Worm (Caenorhabditis elegans) whole organism, mixed stage, embryonic: ENCODE measurements around the gene F35G2.1.

Source experiments
- bed-3 ChIP-seq: fragments of 200-800 bp; sonication (Bioruptor generic); optimal IDR thresholded peaks from 3 replicates; lab custom pipeline; 2018; ENCODE audit warnings: mild to moderate bottlenecking, missing genetic modification characterization, moderate library complexity, missing compliant biosample characterization
- blmp-1 ChIP-seq: fragments of 150-350 bp; optimal IDR thresholded peaks from 2 replicates; lab custom pipeline; 2014; ENCODE audit warnings: missing biosample characterization, missing genetic modification characterization
- ceh-39 ChIP-seq: fragments of 150-350 bp; optimal IDR thresholded peaks from 2 replicates; lab custom pipeline; 2014; ENCODE audit warnings: missing biosample characterization, missing genetic modification characterization
- ceh-43 ChIP-seq: fragments of 200-800 bp; sonication (Bioruptor generic); optimal IDR thresholded peaks from 2 replicates; lab custom pipeline; 2018; ENCODE audit warnings: mild to moderate bottlenecking, missing genetic modification characterization, moderate library complexity, missing compliant biosample characterization
- ceh-83 ChIP-seq: fragments of 200-800 bp; sonication (Bioruptor generic); optimal IDR thresholded peaks from 2 replicates; lab custom pipeline; 2018; ENCODE audit warnings: mild to moderate bottlenecking, missing genetic modification characterization, missing compliant biosample characterization
- ces-1 ChIP-seq: fragments of 150-350 bp; optimal IDR thresholded peaks from 2 replicates; lab custom pipeline; 2014; ENCODE audit warnings: missing biosample characterization, missing genetic modification reagents, missing genetic modification characterization
- cnd-1 ChIP-seq: fragments of 200-800 bp; sonication (Bioruptor generic); optimal IDR thresholded peaks from 2 replicates; lab custom pipeline; 2018; ENCODE audit warnings: mild to moderate bottlenecking, missing genetic modification characterization, missing compliant biosample characterization
- elt-1 ChIP-seq: sonication (generic microtip); optimal IDR thresholded peaks from 2 replicates; lab custom pipeline; 2017; ENCODE audit warnings: missing genetic modification characterization, mild to moderate bottlenecking, missing compliant biosample characterization, antibody characterized with exemption, moderate library complexity, borderline replicate concordance; ENCODE audit not compliant: insufficient read depth
- ham-2 ChIP-seq: fragments of 200-800 bp; sonication (Bioruptor generic); optimal IDR thresholded peaks from 2 replicates; lab custom pipeline; 2018; ENCODE audit warnings: mild to moderate bottlenecking, missing genetic modification characterization, missing compliant biosample characterization
- hlh-1 ChIP-seq: fragments of 150-350 bp; optimal IDR thresholded peaks from 2 replicates; lab custom pipeline; 2014; ENCODE audit warnings: missing biosample characterization, missing genetic modification reagents, missing genetic modification characterization
- lin-13 ChIP-seq: fragments of 150-350 bp; optimal IDR thresholded peaks from 2 replicates; lab custom pipeline; 2014; ENCODE audit warnings: missing biosample characterization, missing genetic modification characterization
- lsy-2 ChIP-seq: fragments of 150-350 bp; optimal IDR thresholded peaks from 2 replicates; lab custom pipeline; 2014; ENCODE audit warnings: missing biosample characterization, missing genetic modification characterization
- mab-5 ChIP-seq: fragments of 150-350 bp; optimal IDR thresholded peaks from 2 replicates; lab custom pipeline; 2014; ENCODE audit warnings: missing biosample characterization, missing genetic modification characterization
- mep-1 ChIP-seq: fragments of 150-350 bp; optimal IDR thresholded peaks from 2 replicates; lab custom pipeline; 2017; ENCODE audit warnings: missing biosample characterization, missing genetic modification reagents, missing genetic modification characterization, inconsistent platforms
- mls-2 ChIP-seq: sonication (generic microtip); optimal IDR thresholded peaks from 2 replicates; lab custom pipeline; 2016; ENCODE audit warnings: mild to moderate bottlenecking, missing genetic modification characterization, moderate library complexity, missing compliant biosample characterization
- nhr-12 ChIP-seq: fragments of 150-350 bp; optimal IDR thresholded peaks from 2 replicates; lab custom pipeline; 2014; ENCODE audit warnings: missing biosample characterization, missing genetic modification characterization
- nhr-2 ChIP-seq: fragments of 150-350 bp; optimal IDR thresholded peaks from 2 replicates; lab custom pipeline; 2014; ENCODE audit warnings: missing biosample characterization, missing genetic modification characterization
- nhr-28 ChIP-seq: fragments of 150-350 bp; optimal IDR thresholded peaks from 2 replicates; lab custom pipeline; 2014; ENCODE audit warnings: missing biosample characterization, missing genetic modification characterization
- nhr-76 ChIP-seq: sonication (generic microtip); optimal IDR thresholded peaks from 2 replicates; lab custom pipeline; 2017; ENCODE audit warnings: missing biosample characterization, missing genetic modification characterization
- pha-4 ChIP-seq: fragments of 150-350 bp; optimal IDR thresholded peaks from 2 replicates; lab custom pipeline; 2018; ENCODE audit warnings: missing biosample characterization, missing genetic modification reagents, missing genetic modification characterization
- snpc-4 ChIP-seq: fragments of 150-350 bp; optimal IDR thresholded peaks from 2 replicates; lab custom pipeline; 2014; ENCODE audit warnings: missing biosample characterization, missing genetic modification characterization
- sptf-1 ChIP-seq: sonication (generic microtip); optimal IDR thresholded peaks from 2 replicates; lab custom pipeline; 2017; ENCODE audit warnings: mild to moderate bottlenecking, missing genetic modification characterization, moderate library complexity, missing compliant biosample characterization
- tbx-8 ChIP-seq: fragments of 200-800 bp; sonication (Bioruptor generic); optimal IDR thresholded peaks from 2 replicates; lab custom pipeline; 2018; ENCODE audit warnings: mild to moderate bottlenecking, missing genetic modification characterization, moderate library complexity, missing compliant biosample characterization
- unc-120 ChIP-seq: sonication (generic microtip); optimal IDR thresholded peaks from 2 replicates; lab custom pipeline; 2017; ENCODE audit warnings: missing genetic modification characterization, missing compliant biosample characterization; ENCODE audit not compliant: poor library complexity, severe bottlenecking
- unc-62 ChIP-seq: fragments of 150-350 bp; optimal IDR thresholded peaks from 2 replicates; lab custom pipeline; 2014; ENCODE audit warnings: missing biosample characterization, missing genetic modification reagents, missing genetic modification characterization
- zip-8 ChIP-seq: fragments of 150-350 bp; optimal IDR thresholded peaks from 2 replicates; lab custom pipeline; 2014; ENCODE audit warnings: missing biosample characterization, missing genetic modification characterization

The F35G2.1 gene

DNA sequence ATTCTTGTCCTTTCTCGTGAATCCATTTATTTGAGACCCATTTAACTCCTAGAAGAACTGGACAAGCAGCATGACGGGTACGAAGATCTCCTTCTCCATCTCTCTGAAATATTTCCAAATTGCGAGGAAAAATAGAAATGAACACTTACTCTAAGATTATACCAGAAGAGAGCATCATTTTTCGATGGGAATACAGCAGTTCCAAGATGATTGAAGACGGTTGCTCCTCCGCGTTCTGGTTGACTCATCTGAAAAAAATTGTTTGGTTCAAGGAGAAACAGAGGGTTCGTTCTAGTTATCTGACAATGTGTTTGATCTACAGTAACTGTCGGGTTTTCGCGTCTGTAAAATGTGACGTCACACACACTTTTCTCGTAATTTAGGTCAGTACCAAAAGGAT is 8.2 kb downstream of the F35G2.1 start:
- TF ChIP-seq mab-5 (tag; lab: Kevin White, UChicago) (no peak), sptf-1 (no peak), cnd-1 (tag; lab: Kevin White, UChicago) (no peak), nhr-2 (tag; lab: Kevin White, UChicago) (no peak), nhr-76 (tag; lab: Kevin White, UChicago) (no peak), hlh-1 (tag; lab: Kevin White, UChicago) (no peak), blmp-1 (tag; lab: Kevin White, UChicago) (no peak), pha-4 (tag; lab: Kevin White, UChicago) (no peak), ceh-39 (no peak), elt-1 (no peak), ceh-43 (no peak), nhr-28 (tag; lab: Kevin White, UChicago) (no peak), snpc-4 (no peak), mls-2 (tag; lab: Kevin White, UChicago) (no peak), ceh-83 (GFP tag; lab: Kevin White, UChicago) (no peak), nhr-12 (tag; lab: Kevin White, UChicago) (no peak), unc-120 (tag; lab: Kevin White, UChicago) (no peak), unc-62 (GFP tag; lab: Kevin White, UChicago) (no peak)

DNA sequence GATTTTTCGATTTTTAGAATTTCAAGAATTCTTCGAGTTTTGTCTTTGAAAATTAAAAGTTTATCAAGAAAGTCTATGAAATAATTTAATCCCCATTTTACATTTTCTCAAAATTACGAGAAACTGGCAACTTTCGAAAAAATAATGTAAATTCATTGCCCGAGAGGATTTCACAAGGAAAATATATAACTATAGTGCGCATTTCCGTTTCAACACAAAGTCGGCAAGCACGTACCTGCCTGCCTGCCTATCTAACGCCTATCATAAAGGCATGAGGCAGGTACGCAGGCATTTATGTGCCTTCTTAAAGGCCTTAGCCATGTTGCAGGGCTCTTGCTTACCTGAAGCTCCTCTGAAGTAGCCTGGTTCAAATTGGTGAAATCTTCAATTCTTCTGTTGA is 9.8 kb downstream of the F35G2.1 start:
- TF ChIP-seq blmp-1 (tag; lab: Kevin White, UChicago) (no peak), ces-1 (no peak), nhr-2 (tag; lab: Kevin White, UChicago) (no peak), sptf-1 (no peak), ceh-83 (GFP tag; lab: Kevin White, UChicago) (no peak)
- TF ChIP-seq, all 35 proteins: peak for 0

DNA sequence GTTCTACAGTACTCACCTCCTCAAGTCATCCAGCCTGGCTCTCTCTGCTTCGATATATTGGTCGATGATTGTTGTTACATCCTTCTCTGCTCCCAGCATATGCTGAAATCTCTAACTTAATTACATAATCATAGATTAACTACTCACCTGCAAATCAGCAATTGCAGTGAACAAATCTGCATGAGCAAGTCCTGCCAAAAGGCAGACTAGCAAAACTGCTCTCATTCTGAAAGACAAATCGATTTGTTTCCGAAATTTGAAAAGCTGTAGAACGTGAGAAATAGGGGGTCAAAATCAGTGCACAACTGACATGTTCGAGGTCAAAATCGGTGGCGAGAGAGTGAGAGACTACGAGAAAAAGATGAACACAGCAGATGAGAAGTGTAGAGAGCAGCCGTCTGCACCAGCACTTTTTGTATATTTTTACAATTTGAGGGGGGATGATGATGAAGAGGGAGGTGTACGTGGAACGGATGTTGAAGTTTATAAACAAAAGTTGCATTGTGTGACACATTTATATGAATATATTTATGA is 12.8 kb downstream of the F35G2.1 start, which contains the start of gene phy-2:
phy-2 (minus strand) TSS at position 226 of the 534 bp plus-strand sequence.
- TF ChIP-seq elt-1 (no peak), blmp-1 (tag; lab: Kevin White, UChicago) (no peak), mab-5 (tag; lab: Kevin White, UChicago) (no peak), ceh-83 (GFP tag; lab: Kevin White, UChicago) (no peak), hlh-1 (tag; lab: Kevin White, UChicago) (peak; percentile 87), tbx-8 (GFP tag; lab: Kevin White, UChicago) (no peak)

DNA sequence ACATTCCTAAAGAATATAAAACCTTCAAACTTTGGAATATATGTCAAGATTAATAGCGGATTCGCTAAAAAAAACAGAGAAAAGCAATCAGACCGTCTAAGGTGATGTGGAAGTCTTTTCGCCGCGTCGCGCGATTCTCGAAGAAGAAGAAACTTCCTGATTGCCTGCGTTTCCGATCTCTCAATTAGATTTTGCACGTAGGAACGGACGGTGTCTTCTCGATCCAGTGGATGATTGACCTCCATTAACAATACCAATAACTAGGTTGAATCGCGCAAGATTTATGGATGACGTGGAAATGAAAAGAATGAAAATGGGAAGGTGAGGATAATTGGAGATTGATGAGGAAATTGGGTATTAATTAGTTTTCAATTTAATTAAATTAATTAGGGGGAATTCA is 14.1 kb downstream of the F35G2.1 start:
- TF ChIP-seq tbx-8 (GFP tag; lab: Kevin White, UChicago): no peak
- TF ChIP-seq ceh-43: peak; percentile 40
- no peak for TF ChIP-seq unc-120 (tag; lab: Kevin White, UChicago)
- no peak for TF ChIP-seq elt-1
- peak; percentile 21 for TF ChIP-seq unc-62 (GFP tag; lab: Kevin White, UChicago)
- no peak for TF ChIP-seq mep-1 (tag; lab: Kevin White, UChicago)
- no peak for TF ChIP-seq blmp-1 (tag; lab: Kevin White, UChicago)
- TF ChIP-seq, all 35 proteins: peak for 2

DNA sequence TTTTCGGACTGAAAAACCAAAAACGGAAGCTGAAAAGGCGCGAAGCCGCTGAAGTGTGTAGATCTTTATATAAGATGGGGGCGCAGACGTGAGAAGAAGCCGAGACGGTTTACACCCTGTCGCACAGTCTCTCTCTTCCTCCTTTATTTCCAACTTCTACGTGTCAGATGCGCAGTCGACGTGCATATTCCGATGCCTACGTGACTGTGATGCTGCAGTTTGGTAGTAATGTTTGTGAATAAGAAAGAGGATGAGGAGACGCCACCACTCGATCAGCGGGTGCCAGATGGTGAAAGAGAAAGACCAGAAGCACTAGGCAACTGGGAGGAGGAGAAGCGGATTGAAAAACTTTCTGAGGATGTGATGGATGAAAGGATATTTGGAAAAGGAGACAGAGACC is 15.2 kb downstream of the F35G2.1 start:
- TF ChIP-seq zip-8 (no peak), hlh-1 (tag; lab: Kevin White, UChicago) (peak; percentile 24)

DNA sequence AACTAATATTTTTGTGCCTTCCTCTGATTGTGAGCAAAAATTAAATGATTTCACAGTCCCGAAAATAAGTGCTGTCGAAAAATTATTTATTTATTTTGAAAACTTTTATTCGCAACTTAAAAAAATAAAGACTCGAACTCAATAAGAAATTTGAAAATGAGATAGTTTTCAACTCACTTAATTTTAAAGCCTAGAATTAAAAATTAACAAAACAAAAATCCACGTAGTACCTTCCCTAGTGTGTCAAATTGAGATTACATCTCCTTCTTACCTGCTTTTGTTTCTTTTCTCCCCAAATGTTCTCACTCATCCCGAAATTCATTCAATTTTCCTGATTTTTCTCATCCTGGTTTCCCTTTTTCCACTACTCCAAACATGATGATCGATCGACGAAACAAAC is 16.3 kb downstream of the F35G2.1 start, which contains the start of gene F35G2.5:
F35G2.5 (plus strand) TSS at position 301 of the 400 bp plus-strand sequence.
- no peak for TF ChIP-seq nhr-12 (tag; lab: Kevin White, UChicago)
- TF ChIP-seq cnd-1 (tag; lab: Kevin White, UChicago): no peak
- no peak for TF ChIP-seq blmp-1 (tag; lab: Kevin White, UChicago)
- no peak for TF ChIP-seq lin-13 (tag; lab: Kevin White, UChicago)
- no peak for TF ChIP-seq bed-3 (GFP tag; lab: Kevin White, UChicago)
- TF ChIP-seq hlh-1 (tag; lab: Kevin White, UChicago): no peak
- TF ChIP-seq nhr-28 (tag; lab: Kevin White, UChicago): no peak
- TF ChIP-seq unc-120 (tag; lab: Kevin White, UChicago): no peak
- no peak for TF ChIP-seq snpc-4
- TF ChIP-seq lsy-2 (tag; lab: Kevin White, UChicago): no peak
- no peak for TF ChIP-seq tbx-8 (GFP tag; lab: Kevin White, UChicago)
- no peak for TF ChIP-seq nhr-76 (tag; lab: Kevin White, UChicago)
- no peak for TF ChIP-seq pha-4 (tag; lab: Kevin White, UChicago)
- TF ChIP-seq ham-2 (GFP tag; lab: Kevin White, UChicago): no peak
